Worm (Caenorhabditis elegans): Measurements from ENCODE around the gene clec-71.

The clec-71 gene

ce11 chrIV:3937097-3937496 is at the start of gene clec-71:
Gene clec-71, plus strand, starts transcription at chrIV:3937458.
- TF ChIP-seq mdl-1 (tag; optimal IDR thresholded peaks at IDR 0.05) (no peak), aly-2 (tag; optimal IDR thresholded peaks at IDR 0.05) (no peak), elt-2 (tag; optimal IDR thresholded peaks at IDR 0.05) (peak; percentile 6), daf-12 (tag; optimal IDR thresholded peaks at IDR 0.05) (no peak)

ce11 chrIV:3888963-3889362 is 48.3 kb upstream of the clec-71 start, which contains the start of gene oac-21:
Gene oac-21, plus strand, starts transcription at chrIV:3889263.
- no peak for TF ChIP-seq nhr-28 (tag; optimal IDR thresholded peaks at IDR 0.05)
- TF ChIP-seq nhr-237 (tag; optimal IDR thresholded peaks at IDR 0.05), result no peak
- TF ChIP-seq nhr-67 (tag; optimal IDR thresholded peaks at IDR 0.05), result no peak
- TF ChIP-seq fos-1 (tag; optimal IDR thresholded peaks at IDR 0.05), result no peak
- TF ChIP-seq zag-1 (tag; optimal IDR thresholded peaks at IDR 0.05), result no peak
- TF ChIP-seq nhr-25 (tag; optimal IDR thresholded peaks at IDR 0.05), result no peak
- TF ChIP-seq daf-12 (tag; optimal IDR thresholded peaks at IDR 0.05), result no peak
- no peak for TF ChIP-seq elt-1 (tag; optimal IDR thresholded peaks at IDR 0.05)
- no peak for TF ChIP-seq tbx-2 (tag; optimal IDR thresholded peaks at IDR 0.05)
- no peak for TF ChIP-seq egl-27 (tag; optimal IDR thresholded peaks at IDR 0.05)
- no peak for TF ChIP-seq ztf-11 (tag; optimal IDR thresholded peaks at IDR 0.05)
- TF ChIP-seq elt-3 (tag; optimal IDR thresholded peaks at IDR 0.05), result no peak

- TF ChIP-seq fkh-2 (tag; optimal IDR thresholded peaks at IDR 0.05), result no peak
- TF ChIP-seq nhr-23 (tag; optimal IDR thresholded peaks at IDR 0.05), result no peak
- no peak for TF ChIP-seq nhr-12 (tag; optimal IDR thresholded peaks at IDR 0.05)
- no peak for TF ChIP-seq hmg-11 (tag; optimal IDR thresholded peaks at IDR 0.05)
- TF ChIP-seq pha-4 (tag; optimal IDR thresholded peaks at IDR 0.05), result no peak
- no peak for TF ChIP-seq tbx-2 (tag; optimal IDR thresholded peaks at IDR 0.05)
- no peak for TF ChIP-seq nhr-237 (tag; optimal IDR thresholded peaks at IDR 0.05)
- no peak for TF ChIP-seq nhr-25 (tag; optimal IDR thresholded peaks at IDR 0.05)
- no peak for TF ChIP-seq skn-1 (tag; optimal IDR thresholded peaks at IDR 0.05)
Measured at ce11 chrIV:3892027-3892426, 45.2 kb upstream of the clec-71 start, which contains the start of gene F56D6.9. Gene F56D6.9, plus strand, starts transcription at chrIV:3892327.

ce11 chrIV:3894004-3894480 is 43.2 kb upstream of the clec-71 start, which contains the start of gene F56D6.8:
Gene F56D6.8, minus strand, starts transcription at chrIV:3894430.
- TF ChIP-seq nhr-76 (tag; optimal IDR thresholded peaks at IDR 0.05) (no peak), lin-15B (tag; optimal IDR thresholded peaks at IDR 0.05) (no peak), aly-2 (tag; optimal IDR thresholded peaks at IDR 0.05) (no peak), jun-1 (tag; optimal IDR thresholded peaks at IDR 0.05) (no peak), mdl-1 (tag; optimal IDR thresholded peaks at IDR 0.05) (no peak), ama-1 (optimal IDR thresholded peaks at IDR 0.05) (no peak), eor-1 (tag; optimal IDR thresholded peaks at IDR 0.05) (no peak), R02D3.7 (tag; optimal IDR thresholded peaks at IDR 0.05) (no peak), elt-2 (tag; optimal IDR thresholded peaks at IDR 0.05) (no peak), unc-62 (GFP tag; optimal IDR thresholded peaks at IDR 0.05) (no peak), nhr-77 (tag; optimal IDR thresholded peaks at IDR 0.05) (no peak), egl-5 (tag; optimal IDR thresholded peaks at IDR 0.05) (no peak), ceh-28 (tag; optimal IDR thresholded peaks at IDR 0.05) (no peak), ztf-11 (tag; optimal IDR thresholded peaks at IDR 0.05) (no peak), elt-3 (tag; optimal IDR thresholded peaks at IDR 0.05) (no peak), nhr-237 (tag; optimal IDR thresholded peaks at IDR 0.05) (no peak), egl-27 (tag; optimal IDR thresholded peaks at IDR 0.05) (no peak), hmg-11 (tag; optimal IDR thresholded peaks at IDR 0.05) (no peak), ZK546.5 (tag; optimal IDR thresholded peaks at IDR 0.05) (no peak)

- TF ChIP-seq fos-1 (tag; optimal IDR thresholded peaks at IDR 0.05) (no peak), unc-62 (GFP tag; optimal IDR thresholded peaks at IDR 0.05) (no peak), ceh-28 (tag; optimal IDR thresholded peaks at IDR 0.05) (no peak), ZK546.5 (tag; optimal IDR thresholded peaks at IDR 0.05) (no peak), unc-39 (tag; optimal IDR thresholded peaks at IDR 0.05) (no peak), hmg-11 (tag; optimal IDR thresholded peaks at IDR 0.05) (no peak), ztf-4 (tag; optimal IDR thresholded peaks at IDR 0.05) (no peak), ama-1 (optimal IDR thresholded peaks at IDR 0.05) (no peak), elt-2 (tag; optimal IDR thresholded peaks at IDR 0.05) (no peak), lin-15B (tag; optimal IDR thresholded peaks at IDR 0.05) (no peak), nhr-67 (tag; optimal IDR thresholded peaks at IDR 0.05) (no peak), nhr-28 (tag; optimal IDR thresholded peaks at IDR 0.05) (no peak), R02D3.7 (tag; optimal IDR thresholded peaks at IDR 0.05) (no peak), fkh-10 (GFP tag; optimal IDR thresholded peaks at IDR 0.05) (no peak), nhr-43 (tag; optimal IDR thresholded peaks at IDR 0.05; ENCODE audit: poor library complexity, severe bottlenecking) (no peak), nhr-77 (tag; optimal IDR thresholded peaks at IDR 0.05) (no peak)
Measured at ce11 chrIV:3894770-3895169, 42.5 kb upstream of the clec-71 start, which contains the start of gene dct-8. Gene dct-8, plus strand, starts transcription at chrIV:3895070.
